Worm (Caenorhabditis elegans): Measurements from ENCODE around the gene ncx-1.

ce11 chrV:20087635-20088034 is 32.8 kb downstream of the ncx-1 start, which contains the start of gene fre-1:
- no peak for TF ChIP-seq W03F9.2 (tag; optimal IDR thresholded peaks at IDR 0.05)
- no peak for TF ChIP-seq him-1 (tag; optimal IDR thresholded peaks at IDR 0.05)
- no peak for TF ChIP-seq dao-5 (tag; optimal IDR thresholded peaks at IDR 0.05)

Measured in whole organism, L4/young adult.